Fruit fly (Drosophila melanogaster) whole organism, embryonic: ENCODE results near the gene dpr4.

Experiments
- Asciz ChIP-seq: fragments of 200-800 bp; sonication (Bioruptor generic); optimal IDR thresholded peaks from 2 replicates; lab custom pipeline; 2017; ENCODE audit warnings: missing biosample characterization, mild to moderate bottlenecking, missing genetic modification characterization, missing genetic modification reagents
- CG10462 ChIP-seq: fragments of 200-800 bp; sonication (Bioruptor generic); optimal IDR thresholded peaks from 2 replicates; lab custom pipeline; 2016; ENCODE audit warnings: missing biosample characterization, missing genetic modification characterization
- CG10654 ChIP-seq: fragments of 200-800 bp; sonication (Bioruptor generic); optimal IDR thresholded peaks from 2 replicates; lab custom pipeline; 2016; ENCODE audit warnings: missing biosample characterization, missing genetic modification characterization
- CG10959 ChIP-seq: fragments of 200-800 bp; sonication (Bioruptor generic); IDR thresholded peaks from 2 replicates; pipeline ENCODE4 v1.3.6; 2022; ENCODE audit warnings: missing biosample characterization, missing genetic modification characterization
- CG11247 ChIP-seq: fragments of 200-800 bp; sonication (Bioruptor generic); IDR thresholded peaks from 2 replicates; pipeline ENCODE4 v1.3.6; 2022; ENCODE audit warnings: missing biosample characterization, missing genetic modification characterization
- CG11695 ChIP-seq: fragments of 200-800 bp; sonication (Bioruptor generic); IDR thresholded peaks from 3 replicates; pipeline ENCODE4 v1.3.6; 2022; ENCODE audit warnings: missing biosample characterization, missing genetic modification characterization
- CG12659 ChIP-seq: fragments of 200-800 bp; sonication (Bioruptor generic); optimal IDR thresholded peaks from 3 replicates; lab custom pipeline; 2017; ENCODE audit warnings: mild to moderate bottlenecking, missing biosample characterization, missing genetic modification reagents, missing genetic modification characterization
- CG13424 ChIP-seq: fragments of 200-800 bp; sonication (Bioruptor generic); optimal IDR thresholded peaks from 2 replicates; lab custom pipeline; 2019; ENCODE audit warnings: missing biosample characterization, mild to moderate bottlenecking, missing genetic modification characterization, moderate library complexity
- CG13894 ChIP-seq: fragments of 200-800 bp; sonication (Bioruptor generic); optimal IDR thresholded peaks from 3 replicates; lab custom pipeline; 2018; ENCODE audit warnings: missing biosample characterization, mild to moderate bottlenecking, missing genetic modification characterization, moderate library complexity
- CG15514 ChIP-seq: fragments of 200-800 bp; sonication (Bioruptor generic); optimal IDR thresholded peaks from 3 replicates; lab custom pipeline; 2017; ENCODE audit warnings: missing biosample characterization, missing genetic modification characterization, mild to moderate bottlenecking, moderate library complexity, missing genetic modification reagents
- CG1603 ChIP-seq: fragments of 200-800 bp; sonication (Bioruptor generic); optimal IDR thresholded peaks from 2 replicates; lab custom pipeline; 2019; ENCODE audit warnings: missing biosample characterization, mild to moderate bottlenecking, missing genetic modification characterization, moderate library complexity
- CG1647 ChIP-seq: fragments of 200-800 bp; sonication (Bioruptor generic); optimal IDR thresholded peaks from 3 replicates; lab custom pipeline; 2016; ENCODE audit warnings: missing biosample characterization, missing genetic modification characterization
- CG17385 ChIP-seq: fragments of 200-800 bp; sonication (Bioruptor generic); optimal IDR thresholded peaks from 3 replicates; lab custom pipeline; 2018; ENCODE audit warnings: missing biosample characterization, mild to moderate bottlenecking, missing genetic modification characterization
- CG33213 ChIP-seq: fragments of 200-800 bp; sonication (Bioruptor generic); optimal IDR thresholded peaks from 3 replicates; lab custom pipeline; 2016; ENCODE audit warnings: missing biosample characterization, missing genetic modification characterization
- CG3847 ChIP-seq: fragments of 200-800 bp; sonication (Bioruptor generic); IDR thresholded peaks from 2 replicates; pipeline ENCODE4 v1.3.6; 2022; ENCODE audit warnings: missing biosample characterization, missing genetic modification characterization
- CG4328 ChIP-seq: fragments of 200-800 bp; sonication (Bioruptor generic); optimal IDR thresholded peaks from 3 replicates; lab custom pipeline; 2017; ENCODE audit warnings: missing biosample characterization, missing genetic modification reagents, missing genetic modification characterization
- CG4617 ChIP-seq: fragments of 200-800 bp; sonication (Bioruptor generic); optimal IDR thresholded peaks from 3 replicates; lab custom pipeline; 2016; ENCODE audit warnings: missing biosample characterization, missing genetic modification characterization, borderline replicate concordance
- CG4730 ChIP-seq: fragments of 200-800 bp; sonication (Bioruptor generic); IDR thresholded peaks from 2 replicates; pipeline ENCODE4 v1.3.6; 2022; ENCODE audit warnings: missing biosample characterization, missing genetic modification characterization
- CG6683 ChIP-seq: fragments of 200-800 bp; sonication (Bioruptor generic); optimal IDR thresholded peaks from 2 replicates; lab custom pipeline; 2017; ENCODE audit warnings: missing biosample characterization, mild to moderate bottlenecking, missing genetic modification characterization, missing genetic modification reagents
- CG7745 ChIP-seq: fragments of 200-800 bp; sonication (Bioruptor generic); optimal IDR thresholded peaks from 2 replicates; lab custom pipeline; 2018; ENCODE audit warnings: missing biosample characterization, mild to moderate bottlenecking, missing genetic modification characterization, moderate library complexity
- CG7786 ChIP-seq: fragments of 200-800 bp; sonication (Bioruptor generic); optimal IDR thresholded peaks from 2 replicates; lab custom pipeline; 2016; ENCODE audit warnings: missing biosample characterization, missing genetic modification characterization
- CkIIα-i1 ChIP-seq: fragments of 200-800 bp; sonication (Bioruptor generic); IDR thresholded peaks from 2 replicates; pipeline ENCODE4 v1.3.6; 2022; ENCODE audit warnings: missing biosample characterization, missing genetic modification characterization
- Dp ChIP-seq: fragments of 200-800 bp; sonication (Bioruptor generic); optimal IDR thresholded peaks from 2 replicates; lab custom pipeline; 2018; ENCODE audit warnings: missing biosample characterization, mild to moderate bottlenecking, missing genetic modification characterization, moderate library complexity
- Dref ChIP-seq: fragments of 200-800 bp; sonication (Bioruptor generic); IDR thresholded peaks from 2 replicates; pipeline ENCODE4 v1.3.6; 2022; ENCODE audit warnings: missing biosample characterization, missing genetic modification characterization
- E2f2 ChIP-seq: fragments of 200-800 bp; sonication (Bioruptor generic); IDR thresholded peaks from 2 replicates; pipeline ENCODE4 v1.3.6; 2022; ENCODE audit warnings: missing biosample characterization, missing genetic modification characterization
- Eip74EF ChIP-seq, 2 experiments: fragments of 200-800 bp in 1 of 2; fragments of >200 bp in 1 of 2; sonication (Bioruptor generic) in 1 of 2; optimal IDR thresholded peaks; 2 replicates each; lab custom pipeline; 2017 to 2019; ENCODE audit warnings: missing biosample characterization in 2 of 2, missing genetic modification characterization in 2 of 2, mild to moderate bottlenecking in 1 of 2, moderate library complexity in 1 of 2
- Gsc ChIP-seq: fragments of 200-800 bp; sonication (Bioruptor generic); IDR thresholded peaks from 2 replicates; pipeline ENCODE4 v1.3.6; 2022; ENCODE audit warnings: missing biosample characterization, missing genetic modification characterization
- H15 ChIP-seq: fragments of 200-800 bp; sonication (Bioruptor generic); IDR thresholded peaks from 3 replicates; pipeline ENCODE4 v1.3.6; 2022; ENCODE audit warnings: missing biosample characterization, missing genetic modification characterization
- Hmr ChIP-seq: fragments of 200-800 bp; sonication (Bioruptor generic); optimal IDR thresholded peaks from 3 replicates; lab custom pipeline; 2017; ENCODE audit warnings: mild to moderate bottlenecking, missing biosample characterization, missing genetic modification reagents, missing genetic modification characterization
- Jarid2 ChIP-seq: fragments of 200-800 bp; sonication (Bioruptor generic); optimal IDR thresholded peaks from 3 replicates; lab custom pipeline; 2017; ENCODE audit warnings: mild to moderate bottlenecking, missing biosample characterization, missing genetic modification reagents, missing genetic modification characterization
- Kr ChIP-seq: fragments of 200-800 bp; sonication (Bioruptor generic); optimal IDR thresholded peaks from 2 replicates; lab custom pipeline; 2017; ENCODE audit warnings: missing biosample characterization, mild to moderate bottlenecking, missing genetic modification characterization
- Lhr ChIP-seq: fragments of 200-800 bp; sonication (Bioruptor generic); optimal IDR thresholded peaks from 3 replicates; lab custom pipeline; 2017; ENCODE audit warnings: mild to moderate bottlenecking, missing biosample characterization, missing genetic modification reagents, missing genetic modification characterization
- NfI ChIP-seq: fragments of 200-800 bp; sonication (Bioruptor generic); optimal IDR thresholded peaks from 3 replicates; lab custom pipeline; 2018; ENCODE audit warnings: missing biosample characterization, mild to moderate bottlenecking, missing genetic modification characterization, moderate library complexity
- Oli ChIP-seq: fragments of 200-800 bp; sonication (Bioruptor generic); optimal IDR thresholded peaks from 2 replicates; lab custom pipeline; 2018; ENCODE audit warnings: missing biosample characterization, mild to moderate bottlenecking, missing genetic modification characterization, moderate library complexity
- Opbp ChIP-seq: fragments of 200-800 bp; sonication (Bioruptor generic); IDR thresholded peaks from 3 replicates; pipeline ENCODE4 v1.3.6; 2022; ENCODE audit warnings: missing biosample characterization, missing genetic modification characterization; ENCODE audit not compliant: partially characterized antibody
- Scr ChIP-seq: fragments of 200-800 bp; sonication (Bioruptor generic); IDR thresholded peaks from 2 replicates; pipeline ENCODE4 v1.3.6; 2022; ENCODE audit warnings: missing biosample characterization, missing genetic modification characterization; ENCODE audit not compliant: partially characterized antibody
- Vsx1 ChIP-seq: fragments of 200-800 bp; sonication (Bioruptor generic); optimal IDR thresholded peaks from 2 replicates; lab custom pipeline; 2017; ENCODE audit warnings: missing biosample characterization, mild to moderate bottlenecking, missing genetic modification characterization, missing genetic modification reagents
- ato ChIP-seq: fragments of 200-800 bp; sonication (Bioruptor generic); IDR thresholded peaks from 2 replicates; pipeline ENCODE4 v1.3.6; 2022; ENCODE audit warnings: missing biosample characterization, missing genetic modification characterization; ENCODE audit not compliant: partially characterized antibody
- bsh ChIP-seq, 2 experiments: fragments of 200-800 bp; sonication (Bioruptor generic); optimal IDR thresholded peaks; 2 replicates each; lab custom pipeline; 2017 to 2018; ENCODE audit warnings: mild to moderate bottlenecking in 2 of 2, missing biosample characterization in 2 of 2, missing genetic modification characterization in 2 of 2, moderate library complexity in 1 of 2
- gfzf ChIP-seq: fragments of 200-800 bp; sonication (Bioruptor generic); optimal IDR thresholded peaks from 2 replicates; lab custom pipeline; 2016; ENCODE audit warnings: missing biosample characterization, mild to moderate bottlenecking, missing genetic modification characterization, moderate library complexity
- grn ChIP-seq: fragments of 200-800 bp; sonication (Bioruptor generic); optimal IDR thresholded peaks from 3 replicates; lab custom pipeline; 2017; ENCODE audit warnings: missing biosample characterization, missing genetic modification characterization
- inv ChIP-seq: fragments of 200-800 bp; sonication (Bioruptor generic); IDR thresholded peaks from 2 replicates; pipeline ENCODE4 v1.3.6; 2022; ENCODE audit warnings: missing biosample characterization, missing genetic modification characterization; ENCODE audit not compliant: partially characterized antibody
- lilli ChIP-seq: fragments of 200-800 bp; sonication (Bioruptor generic); optimal IDR thresholded peaks from 3 replicates; lab custom pipeline; 2016; ENCODE audit warnings: missing biosample characterization, missing genetic modification characterization
- nerfin-1 ChIP-seq: fragments of 200-800 bp; sonication (Bioruptor generic); optimal IDR thresholded peaks from 3 replicates; lab custom pipeline; 2019; ENCODE audit warnings: missing biosample characterization, mild to moderate bottlenecking, missing genetic modification characterization, moderate library complexity
- nerfin-2 ChIP-seq: fragments of 200-800 bp; sonication (Bioruptor generic); IDR thresholded peaks from 2 replicates; pipeline ENCODE4 v1.3.6; 2022; ENCODE audit warnings: missing biosample characterization, missing genetic modification characterization; ENCODE audit not compliant: partially characterized antibody
- pros ChIP-seq: fragments of 200-800 bp; sonication (Bioruptor generic); optimal IDR thresholded peaks from 3 replicates; lab custom pipeline; 2019; ENCODE audit warnings: missing biosample characterization, mild to moderate bottlenecking, missing genetic modification characterization, moderate library complexity
- repo ChIP-seq: fragments of 200-800 bp; sonication (Bioruptor generic); optimal IDR thresholded peaks from 2 replicates; lab custom pipeline; 2016; ENCODE audit warnings: missing biosample characterization, missing genetic modification characterization
- ro ChIP-seq: fragments of 200-800 bp; sonication (Bioruptor generic); IDR thresholded peaks from 2 replicates; pipeline ENCODE4 v1.3.6; 2022; ENCODE audit warnings: missing biosample characterization, missing genetic modification characterization
- sqz ChIP-seq: fragments of 200-800 bp; sonication (Bioruptor generic); optimal IDR thresholded peaks from 3 replicates; lab custom pipeline; 2018; ENCODE audit warnings: missing biosample characterization, mild to moderate bottlenecking, missing genetic modification characterization

The dpr4 gene

dm6 chr3R:11589764-11590358 is 47.1 kb upstream of the dpr4 start, which contains the start of gene CG6791 (continued):
- TF ChIP-seq CG15514 (GFP tag; lab: Kevin White, UChicago) (peak; percentile 57), ato (GFP tag; lab: Robert Waterston, UW) (peak; percentile 85), grn (no peak), inv (GFP tag; lab: Robert Waterston, UW) (peak; percentile 69), CG4328 (GFP tag; lab: Kevin White, UChicago) (no peak), H15 (no peak), pros (GFP tag; lab: Kevin White, UChicago) (no peak), repo (GFP tag; lab: Kevin White, UChicago) (no peak), sqz (GFP tag; lab: Kevin White, UChicago) (no peak), Hmr (GFP tag; lab: Kevin White, UChicago) (no peak), Dref (GFP tag; lab: Robert Waterston, UW) (peak; percentile 96), Opbp (GFP tag; lab: Robert Waterston, UW) (peak; percentile 86; the same call in 2 of the 3 replicates), CG1603 (no peak), Asciz (no peak), CG11247 (no peak), CkIIα-i1 (GFP tag; lab: Robert Waterston, UW) (no peak), Jarid2 (GFP tag; lab: Kevin White, UChicago) (no peak), lilli (no peak), CG1647 (GFP tag; lab: Kevin White, UChicago) (no peak), CG6683 (peak; percentile 18), ro (GFP tag; lab: Robert Waterston, UW) (no peak), Gsc (no peak), gfzf (GFP tag; lab: Kevin White, UChicago) (peak; percentile 22), nerfin-2 (GFP tag; lab: Robert Waterston, UW) (0 out of 2 replicates have a peak, but pooled peaks have one; percentile 41), Scr (GFP tag; lab: Robert Waterston, UW) (peak; percentile 84), bsh (GFP tag; optimal IDR thresholded peaks at IDR 0.05; lab: Kevin White, UChicago) (no peak), CG17385 (GFP tag; lab: Kevin White, UChicago) (no peak), CG10959 (GFP tag; lab: Robert Waterston, UW) (no peak), nerfin-1 (tag; lab: Kevin White, UChicago) (no peak), Vsx1 (GFP tag; lab: Kevin White, UChicago) (no peak), Eip74EF (GFP tag; optimal IDR thresholded peaks at IDR 0.05; lab: Kevin White, UChicago) (no peak), Lhr (GFP tag; lab: Kevin White, UChicago) (peak; percentile 42), NfI (GFP tag; lab: Kevin White, UChicago) (no peak), CG10654 (no peak), CG4730 (GFP tag; lab: Robert Waterston, UW) (no peak), CG13424 (tag; lab: Kevin White, UChicago) (no peak), CG3847 (GFP tag; lab: Robert Waterston, UW) (peak; percentile 58), CG12659 (GFP tag; lab: Kevin White, UChicago) (peak; percentile 43), CG10462 (GFP tag; lab: Kevin White, UChicago) (no peak), CG13894 (tag; lab: Kevin White, UChicago) (no peak), CG11695 (GFP tag; lab: Robert Waterston, UW) (no peak), Kr (GFP tag; lab: Kevin White, UChicago) (no peak), CG7745 (no peak), Oli (tag; lab: Kevin White, UChicago) (no peak), CG7786 (GFP tag; lab: Kevin White, UChicago) (no peak), E2f2 (GFP tag; lab: Robert Waterston, UW) (peak; percentile 99), Dp (peak; percentile 97), CG33213 (GFP tag; lab: Kevin White, UChicago) (no peak), CG4617 (GFP tag; lab: Kevin White, UChicago) (peak; percentile 72)
